Fruit fly (Drosophila melanogaster): ENCODE measurements around the gene Ncoa6.

Ncoa6 gene

dm6 chr2L:5300237-5300668 lies 26.2 kb downstream of the Ncoa6 start (continued):
- TF ChIP-seq CG5180 (GFP tag; optimal IDR thresholded peaks at IDR 0.05) (peak; percentile 87), crol (GFP tag; IDR thresholded peaks at IDR 0.05) (peak; percentile 85), CG33557 (GFP tag; optimal IDR thresholded peaks at IDR 0.05) (no peak), Med (GFP tag) (peak; percentile 13), CG1602 (GFP tag; optimal IDR thresholded peaks at IDR 0.05) (no peak), B-H1 (GFP tag; IDR thresholded peaks at IDR 0.05) (no peak), CG9817 (tag; optimal IDR thresholded peaks at IDR 0.05) (no peak), slp2 (GFP tag; optimal IDR thresholded peaks at IDR 0.05) (no peak), CG4360 (GFP tag; IDR thresholded peaks at IDR 0.05) (peak; percentile 87), Bgb (GFP tag; IDR thresholded peaks at IDR 0.05; ENCODE audit: partially characterized antibody) (0 out of 2 replicates have a peak, but pooled peaks have one; percentile 10), so (GFP tag; IDR thresholded peaks at IDR 0.05) (0 out of 3 replicates have a peak, but pooled peaks have one; percentile 15), tio (GFP tag; optimal IDR thresholded peaks at IDR 0.05) (no peak), Pdp1 (GFP tag; optimal IDR thresholded peaks at IDR 0.05) (no peak), fd96Cb (tag; optimal IDR thresholded peaks at IDR 0.05) (no peak), CG6689 (GFP tag; IDR thresholded peaks at IDR 0.05) (0 out of 2 replicates have a peak, but pooled peaks have one; percentile 36), chinmo (GFP tag; IDR thresholded peaks at IDR 0.05; ENCODE audit: partially characterized antibody) (0 out of 4 replicates have a peak, but pooled peaks have one; percentile 53), Eip74EF (GFP tag; optimal IDR thresholded peaks at IDR 0.05) (no peak), sr (GFP tag; IDR thresholded peaks at IDR 0.05) (peak; percentile 80), pan (optimal IDR thresholded peaks at IDR 0.05) (no peak), pan (GFP tag; optimal IDR thresholded peaks at IDR 0.05 in 1 of 2, IDR thresholded peaks at IDR 0.05 in 1 of 2) (peak in 1 of 2 experiments; percentile 19), CG34422 (GFP tag; IDR thresholded peaks at IDR 0.05) (no peak), CG8924 (tag; optimal IDR thresholded peaks at IDR 0.05) (no peak), Gug (GFP tag; IDR thresholded peaks at IDR 0.05) (no peak), HHEX (GFP tag; optimal IDR thresholded peaks at IDR 0.05) (peak; percentile 4), grau (tag; optimal IDR thresholded peaks at IDR 0.05) (no peak), cg (GFP tag; optimal IDR thresholded peaks at IDR 0.05) (peak; percentile 48), oc (tag; optimal IDR thresholded peaks at IDR 0.05) (peak; percentile 10), danr (GFP tag; IDR thresholded peaks at IDR 0.05) (no peak), aop (GFP tag; IDR thresholded peaks at IDR 0.05) (no peak; the same call in 1 of the 2 replicates), Hr3 (GFP tag; optimal IDR thresholded peaks at IDR 0.05) (peak; percentile 27)

DNA sequence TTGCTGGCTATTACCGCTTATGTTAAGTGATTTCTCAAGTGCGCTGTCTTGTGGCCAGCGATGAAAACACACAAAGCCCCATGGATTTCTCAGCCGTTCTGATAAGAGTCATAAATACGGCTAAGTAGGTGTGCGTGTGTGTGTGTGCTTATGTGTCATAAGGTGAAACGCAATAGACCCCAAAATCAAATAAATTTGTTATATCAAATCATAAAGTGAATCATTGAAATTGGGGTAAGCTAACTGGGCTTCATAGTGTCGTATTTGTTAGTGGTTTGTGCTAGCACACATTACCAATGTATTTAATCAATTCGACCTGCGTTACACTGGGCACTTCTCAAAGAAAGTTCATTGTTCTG lies 26.9 kb downstream of the Ncoa6 start:
- TF ChIP-seq CG34376 (GFP tag; optimal IDR thresholded peaks at IDR 0.05) (peak; percentile 38), Med (GFP tag) (peak; percentile 47), Blimp-1 (GFP tag; optimal IDR thresholded peaks at IDR 0.05) (no peak), bowl (GFP tag; IDR thresholded peaks at IDR 0.05) (0 out of 2 replicates have a peak, but pooled peaks have one; percentile 1), sug (tag; optimal IDR thresholded peaks at IDR 0.05) (peak; percentile 27), sens (GFP tag) (peak; percentile 20), Pdp1 (GFP tag; optimal IDR thresholded peaks at IDR 0.05) (peak in 1 of 2 experiments; percentile 51), exex (tag; optimal IDR thresholded peaks at IDR 0.05) (peak; percentile 76), seq (GFP tag; IDR thresholded peaks at IDR 0.05) (no peak), HmgD (GFP tag; optimal IDR thresholded peaks at IDR 0.05) (no peak), mirr (GFP tag; optimal IDR thresholded peaks at IDR 0.05) (peak; percentile 22), Hr78 (GFP tag; optimal IDR thresholded peaks at IDR 0.05) (peak in 1 of 2 experiments; percentile 54), kay (GFP tag; optimal IDR thresholded peaks at IDR 0.05) (peak; percentile 21), CG30431 (GFP tag; optimal IDR thresholded peaks at IDR 0.05) (no peak), ind (GFP tag; optimal IDR thresholded peaks at IDR 0.05) (no peak), CG17361 (GFP tag; IDR thresholded peaks at IDR 0.05) (0 out of 3 replicates have a peak, but pooled peaks have one; percentile 2)

Measured in whole organism, embryonic.